Fruit fly (Drosophila melanogaster): ENCODE data around the gene Gal.

Gal gene

DNA sequence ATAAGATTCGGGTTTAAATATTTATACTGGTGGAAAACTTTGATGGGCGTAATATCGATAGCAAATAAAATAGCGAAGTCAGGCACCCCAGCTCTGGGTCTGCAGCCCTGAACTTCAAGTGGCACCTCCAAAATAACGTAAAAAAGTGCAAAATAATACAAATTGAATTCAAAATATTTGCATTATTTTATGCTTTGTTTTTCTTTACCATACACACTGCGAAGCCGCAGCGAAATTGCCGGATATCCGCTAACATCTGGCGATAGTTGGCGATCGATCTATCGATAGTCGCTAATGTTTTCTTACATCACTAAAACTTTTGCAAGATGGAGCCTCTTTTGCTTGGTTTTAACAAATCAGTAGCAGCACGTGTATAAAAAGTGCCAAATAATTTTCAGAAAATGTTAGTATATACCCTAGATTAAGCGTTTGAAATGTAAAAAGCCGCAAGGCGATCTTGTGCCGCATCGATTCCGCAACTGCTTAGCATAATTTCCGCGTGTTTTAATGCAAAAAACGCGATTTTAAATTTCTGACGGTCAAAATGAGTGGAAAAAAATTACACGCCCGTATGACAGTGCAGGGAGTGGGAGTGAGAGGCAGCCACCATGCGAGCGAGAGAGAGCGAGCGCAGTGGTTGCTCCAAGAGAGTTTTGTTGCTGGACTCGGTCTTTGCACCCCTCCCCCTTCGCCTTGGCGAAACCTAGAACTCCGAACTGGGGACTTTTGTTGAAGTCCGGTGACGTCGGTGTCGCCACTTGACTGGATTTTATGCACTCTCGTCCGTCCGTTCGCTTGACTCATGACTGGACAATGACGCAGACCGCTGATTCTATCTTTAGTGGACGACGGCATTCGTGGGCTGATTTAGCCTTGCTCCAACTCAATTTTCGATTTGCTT is 24.9 kb downstream of the Gal start, which contains the start of gene eIF4A (continued):
- TF ChIP-seq gsb-n (tag; optimal IDR thresholded peaks at IDR 0.05) (no peak), ac (GFP tag; optimal IDR thresholded peaks at IDR 0.05) (no peak), BEAF-32 (GFP tag; optimal IDR thresholded peaks at IDR 0.05) (peak; percentile 96), Camta (GFP tag; optimal IDR thresholded peaks at IDR 0.05) (no peak), gfzf (GFP tag; optimal IDR thresholded peaks at IDR 0.05) (no peak), Bgb (GFP tag; IDR thresholded peaks at IDR 0.05; ENCODE audit: partially characterized antibody) (no peak), E2f1 (GFP tag; IDR thresholded peaks at IDR 0.05) (no peak), CG14014 (GFP tag; IDR thresholded peaks at IDR 0.05) (no peak), HHEX (GFP tag; optimal IDR thresholded peaks at IDR 0.05) (no peak), pzg (GFP tag; optimal IDR thresholded peaks at IDR 0.05) (peak; percentile 71), CG10462 (GFP tag; optimal IDR thresholded peaks at IDR 0.05) (no peak), sr (GFP tag; IDR thresholded peaks at IDR 0.05) (no peak), pb (GFP tag; optimal IDR thresholded peaks at IDR 0.05) (no peak), CG15479 (GFP tag; optimal IDR thresholded peaks at IDR 0.05) (no peak), bab2 (GFP tag; optimal IDR thresholded peaks at IDR 0.05) (no peak), chinmo (GFP tag; IDR thresholded peaks at IDR 0.05; ENCODE audit: partially characterized antibody) (no peak), lbe (GFP tag; optimal IDR thresholded peaks at IDR 0.05) (no peak), CG16863 (GFP tag; optimal IDR thresholded peaks at IDR 0.05) (no peak), CG4328 (GFP tag; optimal IDR thresholded peaks at IDR 0.05) (no peak), CG1233 (GFP tag; optimal IDR thresholded peaks at IDR 0.05) (peak; percentile 44), zfh2 (GFP tag; optimal IDR thresholded peaks at IDR 0.05) (no peak), Myb (GFP tag; optimal IDR thresholded peaks at IDR 0.05) (peak; percentile 19), Trl (optimal IDR thresholded peaks at IDR 0.05) (peak; percentile 84 to 90), Trl (GFP tag; optimal IDR thresholded peaks at IDR 0.05) (no peak), CG8290 (GFP tag; optimal IDR thresholded peaks at IDR 0.05) (no peak), CG8290 (tag; optimal IDR thresholded peaks at IDR 0.05) (peak in 1 of 2 experiments; percentile 37), Atf3 (GFP tag; optimal IDR thresholded peaks at IDR 0.05) (no peak), H15 (GFP tag; IDR thresholded peaks at IDR 0.05) (no peak), so (GFP tag; IDR thresholded peaks at IDR 0.05) (no peak), pum (GFP tag; optimal IDR thresholded peaks at IDR 0.05) (no peak), Rx (GFP tag; IDR thresholded peaks at IDR 0.05) (no peak), CG11696 (GFP tag; IDR thresholded peaks at IDR 0.05) (no peak), Poxn (GFP tag; IDR thresholded peaks at IDR 0.05) (no peak), CG14860 (GFP tag; IDR thresholded peaks at IDR 0.05; ENCODE audit: partially characterized antibody) (no peak), ab (GFP tag; optimal IDR thresholded peaks at IDR 0.05) (no peak), Lpt (GFP tag; optimal IDR thresholded peaks at IDR 0.05) (no peak), ems (GFP tag; optimal IDR thresholded peaks at IDR 0.05) (no peak), Blimp-1 (GFP tag; optimal IDR thresholded peaks at IDR 0.05) (no peak), Hmx (GFP tag; optimal IDR thresholded peaks at IDR 0.05) (no peak), ro (GFP tag; IDR thresholded peaks at IDR 0.05) (no peak), Asciz (GFP tag; optimal IDR thresholded peaks at IDR 0.05) (peak; percentile 23), da (GFP tag; optimal IDR thresholded peaks at IDR 0.05) (no peak), sima (GFP tag; optimal IDR thresholded peaks at IDR 0.05) (no peak), yki (optimal IDR thresholded peaks at IDR 0.05) (peak; percentile 61), CG13287 (GFP tag; IDR thresholded peaks at IDR 0.05; ENCODE audit: partially characterized antibody) (no peak), dpn (GFP tag; optimal IDR thresholded peaks at IDR 0.05) (no peak), cg (GFP tag; optimal IDR thresholded peaks at IDR 0.05) (no peak), lilli (GFP tag; optimal IDR thresholded peaks at IDR 0.05) (no peak), pros (GFP tag; optimal IDR thresholded peaks at IDR 0.05) (no peak), Taf1 (GFP tag; IDR thresholded peaks at IDR 0.05) (no peak), Atf6 (GFP tag; IDR thresholded peaks at IDR 0.05) (no peak)

Data from whole organism, embryonic.